Worm (Caenorhabditis elegans) whole organism, young adult: ENCODE measurements around the gene col-76.
A peak's percentile ranks its signal among the peaks of the same experiment; 100 is the strongest.

Experiments
- B0261.1 ChIP-seq: sonication (generic microtip); optimal IDR thresholded peaks from 2 replicates; lab custom pipeline; 2016; ENCODE audit warnings: mild to moderate bottlenecking, missing genetic modification characterization, moderate library complexity, missing compliant biosample characterization
- C17E4.6 ChIP-seq: fragments of 200-800 bp; sonication (Bioruptor generic); IDR thresholded peaks from 2 replicates; pipeline ENCODE4 v1.3.6; 2022; ENCODE audit warnings: missing genetic modification reagents, missing genetic modification characterization, missing compliant biosample characterization
- F33H1.4 ChIP-seq: fragments of 200-800 bp; sonication (Bioruptor generic); IDR thresholded peaks from 2 replicates; pipeline ENCODE4 v1.3.6; 2022; ENCODE audit warnings: missing genetic modification reagents, missing genetic modification characterization, missing compliant biosample characterization
- F52B5.7 ChIP-seq: sonication (generic microtip); optimal IDR thresholded peaks from 2 replicates; lab custom pipeline; 2016; ENCODE audit warnings: mild to moderate bottlenecking, missing genetic modification characterization, missing compliant biosample characterization
- F55B11.4 ChIP-seq: sonication (generic microtip); optimal IDR thresholded peaks from 2 replicates; lab custom pipeline; 2016; ENCODE audit warnings: missing compliant biosample characterization, missing genetic modification characterization, borderline replicate concordance; ENCODE audit not compliant: insufficient read depth
- F57A8.1 ChIP-seq: fragments of 200-800 bp; sonication (Bioruptor generic); optimal IDR thresholded peaks from 2 replicates; lab custom pipeline; 2018; ENCODE audit warnings: mild to moderate bottlenecking, missing genetic modification characterization, moderate library complexity, missing compliant biosample characterization
- Y56A3A.18 ChIP-seq: fragments of 200-800 bp; sonication (Bioruptor generic); IDR thresholded peaks from 2 replicates; pipeline ENCODE4 v1.3.6; 2022; ENCODE audit warnings: missing genetic modification reagents, missing genetic modification characterization, missing compliant biosample characterization
- Y79H2A.3 ChIP-seq: fragments of 200-800 bp; sonication (Bioruptor generic); conservative IDR thresholded peaks from 2 replicates; pipeline ENCODE4 v1.3.6; 2022; ENCODE audit warnings: missing genetic modification reagents, missing genetic modification characterization, missing compliant biosample characterization
- Y95B8A.8 ChIP-seq: fragments of 200-800 bp; sonication (Bioruptor generic); IDR thresholded peaks from 2 replicates; pipeline ENCODE4 v1.3.6; 2022; ENCODE audit warnings: missing genetic modification reagents, missing genetic modification characterization, missing compliant biosample characterization
- atf-7 ChIP-seq: sonication (generic microtip); optimal IDR thresholded peaks from 2 replicates; lab custom pipeline; 2017; ENCODE audit warnings: mild to moderate bottlenecking, missing genetic modification characterization, missing compliant biosample characterization
- bed-2 ChIP-seq: fragments of 200-800 bp; sonication (Bioruptor generic); IDR thresholded peaks from 2 replicates; pipeline ENCODE4 v1.3.6; 2022; ENCODE audit warnings: missing genetic modification reagents, missing genetic modification characterization, missing compliant biosample characterization
- ccch-3 ChIP-seq: fragments of 200-800 bp; sonication (Bioruptor generic); optimal IDR thresholded peaks from 2 replicates; lab custom pipeline; 2018; ENCODE audit warnings: mild to moderate bottlenecking, missing genetic modification characterization, missing compliant biosample characterization
- cebp-1 ChIP-seq, 2 experiments: fragments of 200-800 bp in 1 of 2; sonication (Bioruptor generic) in 1 of 2; sonication (generic microtip) in 1 of 2; IDR thresholded peaks in 1 of 2; optimal IDR thresholded peaks in 1 of 2; 2 replicates each; pipeline versions ENCODE4 v1.3.6 to Lab custom; 2017 to 2022; ENCODE audit warnings: missing compliant biosample characterization in 2 of 2, missing genetic modification characterization in 2 of 2, mild to moderate bottlenecking in 1 of 2, missing genetic modification reagents in 1 of 2, moderate library complexity in 1 of 2
- cebp-2 ChIP-seq: fragments of 200-800 bp; sonication (Bioruptor generic); IDR thresholded peaks from 2 replicates; pipeline ENCODE4 v1.3.6; 2022; ENCODE audit warnings: missing genetic modification characterization, missing compliant biosample characterization
- ceh-100 ChIP-seq: fragments of 200-800 bp; sonication (Bioruptor generic); IDR thresholded peaks from 2 replicates; pipeline ENCODE4 v1.3.6; 2022; ENCODE audit warnings: missing genetic modification reagents, missing genetic modification characterization, missing compliant biosample characterization
- ceh-40 ChIP-seq: fragments of 200-800 bp; sonication (Bioruptor generic); IDR thresholded peaks from 2 replicates; pipeline ENCODE4 v1.3.6; 2022; ENCODE audit warnings: missing genetic modification characterization, missing compliant biosample characterization
- chd-7 ChIP-seq: sonication (generic microtip); optimal IDR thresholded peaks from 2 replicates; lab custom pipeline; 2016; ENCODE audit warnings: mild to moderate bottlenecking, missing genetic modification characterization, moderate library complexity, missing compliant biosample characterization
- egl-18 ChIP-seq: fragments of 200-800 bp; sonication (Bioruptor generic); IDR thresholded peaks from 2 replicates; pipeline ENCODE4 v1.3.6; 2022; ENCODE audit warnings: missing genetic modification reagents, missing genetic modification characterization, missing compliant biosample characterization
- ekl-4 ChIP-seq: fragments of 200-800 bp; sonication (Bioruptor generic); IDR thresholded peaks from 2 replicates; pipeline ENCODE4 v1.3.6; 2022; ENCODE audit warnings: missing genetic modification reagents, missing genetic modification characterization, missing compliant biosample characterization
- hmg-1.2 ChIP-seq: fragments of 200-800 bp; sonication (Bioruptor generic); IDR thresholded peaks from 2 replicates; pipeline ENCODE4 v1.3.6; 2022; ENCODE audit warnings: missing genetic modification reagents, missing genetic modification characterization, missing compliant biosample characterization
- hrde-1 ChIP-seq: sonication (generic microtip); optimal IDR thresholded peaks from 2 replicates; lab custom pipeline; 2016; ENCODE audit warnings: missing genetic modification characterization, mild to moderate bottlenecking, missing compliant biosample characterization, moderate library complexity, missing genotype, missing genetic modification reagents, borderline replicate concordance
- lin-54 ChIP-seq: fragments of 200-800 bp; sonication (Bioruptor generic); optimal IDR thresholded peaks from 2 replicates; lab custom pipeline; 2018; ENCODE audit warnings: mild to moderate bottlenecking, missing genetic modification characterization, missing compliant biosample characterization
- madf-10 ChIP-seq: sonication (generic microtip); optimal IDR thresholded peaks from 2 replicates; lab custom pipeline; 2016; ENCODE audit warnings: mild to moderate bottlenecking, missing genetic modification characterization, missing compliant biosample characterization
- madf-8 ChIP-seq: fragments of 200-800 bp; sonication (Bioruptor generic); conservative IDR thresholded peaks from 2 replicates; pipeline ENCODE4 v1.3.6; 2022; ENCODE audit warnings: missing genetic modification reagents, missing genetic modification characterization, missing compliant biosample characterization
- nhr-80 ChIP-seq: sonication (generic microtip); optimal IDR thresholded peaks from 2 replicates; lab custom pipeline; 2016; ENCODE audit warnings: missing genetic modification characterization, missing compliant biosample characterization
- nhr-90 ChIP-seq: sonication (generic microtip); optimal IDR thresholded peaks from 2 replicates; lab custom pipeline; 2016; ENCODE audit warnings: missing genotype, mild to moderate bottlenecking, missing genetic modification characterization, missing compliant biosample characterization
- repo-1 ChIP-seq: sonication (generic microtip); optimal IDR thresholded peaks from 2 replicates; lab custom pipeline; 2017; ENCODE audit warnings: mild to moderate bottlenecking, missing genetic modification characterization, missing compliant biosample characterization
- sdz-38 ChIP-seq: sonication (generic microtip); optimal IDR thresholded peaks from 2 replicates; lab custom pipeline; 2016; ENCODE audit warnings: missing genotype, missing genetic modification characterization, missing compliant biosample characterization
- snpc-1.1 ChIP-seq: sonication (generic microtip); optimal IDR thresholded peaks from 2 replicates; lab custom pipeline; 2017; ENCODE audit warnings: missing genetic modification characterization, mild to moderate bottlenecking, missing compliant biosample characterization, antibody characterized with exemption, moderate library complexity, missing genotype, missing genetic modification reagents; ENCODE audit not compliant: insufficient read depth
- tbp1 ChIP-seq: fragments of 200-800 bp; sonication (Bioruptor generic); optimal IDR thresholded peaks from 2 replicates; lab custom pipeline; 2018; ENCODE audit warnings: mild to moderate bottlenecking, missing genetic modification characterization, missing compliant biosample characterization
- ztf-25 ChIP-seq: fragments of 200-800 bp; sonication (Bioruptor generic); IDR thresholded peaks from 2 replicates; pipeline ENCODE4 v1.3.6; 2022; ENCODE audit warnings: missing genetic modification reagents, missing genetic modification characterization, missing compliant biosample characterization

The col-76 gene

ce11 chrII:8223945-8224344 is 19.8 kb downstream of the col-76 start:
- TF ChIP-seq ztf-25 (GFP tag; lab: Robert Waterston, UW) (no peak), cebp-1 (GFP tag; IDR thresholded peaks at IDR 0.05; lab: Robert Waterston, UW) (no peak), cebp-1 (tag; optimal IDR thresholded peaks at IDR 0.05; lab: Kevin White, UChicago) (no peak), F57A8.1 (GFP tag; lab: Kevin White, UChicago) (no peak), ceh-100 (GFP tag; lab: Robert Waterston, UW) (no peak), madf-10 (tag; lab: Kevin White, UChicago) (no peak), atf-7 (tag; lab: Kevin White, UChicago) (no peak)
- TF ChIP-seq, all 124 proteins: peak for 0

DNA sequence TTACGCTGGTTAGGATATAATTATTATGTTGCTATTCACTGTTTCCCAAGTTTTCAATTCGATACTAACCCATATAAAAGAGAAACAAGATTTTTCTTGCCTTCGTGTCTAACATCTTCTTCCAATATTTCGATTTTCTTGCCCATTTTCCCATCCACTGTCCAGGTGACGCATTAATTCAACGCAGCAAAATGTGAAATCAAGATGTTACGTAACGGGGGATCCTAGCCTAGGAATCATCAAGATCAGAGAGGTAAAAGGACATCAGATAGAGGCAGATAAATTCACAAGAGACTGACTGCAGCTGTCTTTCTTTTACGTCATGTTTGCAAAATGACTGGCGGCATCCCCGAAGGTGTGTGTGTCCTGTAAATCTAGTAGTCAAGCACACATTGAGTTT is 20.5 kb downstream of the col-76 start:
- TF ChIP-seq ceh-40 = no peak
- TF ChIP-seq hmg-1.2 = 0 out of 2 replicates have a peak, but pooled peaks have one; percentile 8

DNA sequence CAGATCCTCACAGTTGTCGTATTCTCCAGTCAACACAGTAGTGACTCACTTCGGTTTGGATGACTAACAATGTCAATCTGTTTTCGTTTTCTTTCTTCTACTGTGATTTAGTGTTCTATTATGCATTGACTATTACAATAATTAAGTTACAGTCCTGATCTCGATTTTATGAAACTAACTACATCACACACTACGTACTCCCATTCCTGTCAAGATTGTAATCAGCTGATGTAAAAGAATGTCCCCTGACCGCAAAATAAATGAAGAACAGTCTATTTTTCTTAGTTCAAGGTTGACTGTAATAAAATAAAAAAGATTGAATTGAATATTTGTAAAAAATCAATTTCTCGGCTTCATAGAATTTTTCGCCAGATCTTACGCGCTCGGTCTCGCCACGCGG is 21.2 kb downstream of the col-76 start:
- no peak for TF ChIP-seq Y95B8A.8 (GFP tag; lab: Robert Waterston, UW)
- no peak for TF ChIP-seq F52B5.7 (tag; lab: Kevin White, UChicago)
- TF ChIP-seq cebp-2 = no peak
- no peak for TF ChIP-seq bed-2
- no peak for TF ChIP-seq ztf-25 (GFP tag; lab: Robert Waterston, UW)
- no peak for TF ChIP-seq cebp-1 (GFP tag; IDR thresholded peaks at IDR 0.05; lab: Robert Waterston, UW)
- peak; percentile 54 for TF ChIP-seq cebp-1 (tag; optimal IDR thresholded peaks at IDR 0.05; lab: Kevin White, UChicago)
- no peak for TF ChIP-seq sdz-38 (tag; lab: Kevin White, UChicago)
- TF ChIP-seq nhr-90 (tag; lab: Kevin White, UChicago) = no peak

- no peak for TF ChIP-seq egl-18 (GFP tag; lab: Robert Waterston, UW)
Observed at ce11 chrII:8225914-8226313, 21.8 kb downstream of the col-76 start.

DNA sequence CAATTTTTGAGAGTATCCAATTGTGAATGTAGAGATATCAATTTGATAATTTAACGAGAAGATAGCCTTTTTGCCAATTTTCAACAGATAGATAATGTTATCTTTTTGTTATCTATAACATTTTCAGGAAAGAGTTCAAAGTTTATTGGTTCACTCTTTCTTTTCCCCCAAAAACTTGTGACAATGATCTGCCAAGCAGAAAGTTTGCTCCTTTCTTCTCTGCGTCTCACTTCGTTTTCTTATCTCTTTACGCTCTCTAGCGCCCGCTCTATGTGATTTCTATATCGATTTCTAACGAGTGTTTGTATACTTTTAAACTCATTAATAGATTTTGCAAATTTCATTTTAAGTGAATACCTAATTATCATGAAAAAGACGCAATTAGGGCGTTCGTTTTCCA is 22.3 kb downstream of the col-76 start:
- TF ChIP-seq hmg-1.2 = peak; percentile 49; the same call in 1 of the 2 replicates
- TF ChIP-seq nhr-80 (tag; lab: Kevin White, UChicago) = peak; percentile 44
- 0 out of 2 replicates have a peak, but pooled peaks have one; percentile 16 for TF ChIP-seq Y79H2A.3 (GFP tag; lab: Robert Waterston, UW)
- TF ChIP-seq snpc-1.1 (tag; lab: Kevin White, UChicago) = no peak
- TF ChIP-seq C17E4.6 = no peak
- TF ChIP-seq madf-8 (GFP tag; lab: Robert Waterston, UW) = no peak
- no peak for TF ChIP-seq hrde-1 (tag; lab: Kevin White, UChicago)
- TF ChIP-seq F55B11.4 (tag; lab: Kevin White, UChicago) = no peak
- TF ChIP-seq F33H1.4 (GFP tag; lab: Robert Waterston, UW) = no peak
- TF ChIP-seq ekl-4 (GFP tag; lab: Robert Waterston, UW) = peak; percentile 14; the same call in 1 of the 2 replicates
- TF ChIP-seq B0261.1 = no peak
- no peak for TF ChIP-seq Y56A3A.18
- no peak for TF ChIP-seq repo-1 (tag; lab: Kevin White, UChicago)
- TF ChIP-seq lin-54 = peak; percentile 13
- no peak for TF ChIP-seq ccch-3
- TF ChIP-seq tbp1 = no peak
- no peak for TF ChIP-seq chd-7 (tag; lab: Kevin White, UChicago)
- TF ChIP-seq, all 124 proteins: peak for 5
